Worm (Caenorhabditis elegans): Measurements from ENCODE around the gene tbx-41.

DNA sequence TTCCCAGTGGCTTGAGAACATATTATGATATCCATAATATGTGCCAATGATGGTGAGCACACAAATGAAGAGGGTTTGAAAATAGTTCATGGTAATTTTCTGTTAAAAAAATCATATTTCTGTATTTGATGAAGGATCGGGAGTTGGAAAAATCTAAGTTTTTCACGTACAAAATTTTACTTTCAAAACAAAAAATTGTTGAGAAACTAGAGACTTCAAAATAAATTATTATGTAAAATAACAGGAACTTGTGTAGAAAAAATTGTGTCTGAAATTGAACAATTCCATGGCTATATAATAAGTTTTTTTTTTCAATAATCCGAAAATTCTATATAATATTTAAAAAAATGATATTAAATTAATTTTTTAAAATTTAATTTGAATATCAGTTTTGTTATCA lies 43.8 kb upstream of the tbx-41 start, which contains the start of gene C14E2.4:
- TF ChIP-seq klf-2 (GFP tag; conservative IDR thresholded peaks at IDR 0.05), result no peak
- no peak for TF ChIP-seq tab-1 (GFP tag; IDR thresholded peaks at IDR 0.05)
